Worm (Caenorhabditis elegans) whole organism, L4/young adult: ENCODE data around the gene dec-7.

Experiments used
- W03F9.2 ChIP-seq: fragments of 150-350 bp; optimal IDR thresholded peaks from 2 replicates; lab custom pipeline; 2014; ENCODE audit warnings: missing biosample characterization, missing genetic modification characterization
- dao-5 ChIP-seq: sonication (generic microtip); optimal IDR thresholded peaks from 2 replicates; lab custom pipeline; 2016; ENCODE audit warnings: missing genotype, missing genetic modification characterization, moderate library complexity, missing compliant biosample characterization
- him-1 ChIP-seq: sonication (generic microtip); optimal IDR thresholded peaks from 2 replicates; lab custom pipeline; 2016; ENCODE audit warnings: missing genotype, missing genetic modification reagents, missing genetic modification characterization, missing compliant biosample characterization

The dec-7 gene

ce11 chrIII:9956123-9956522 lies 23.9 kb downstream of the dec-7 start, which contains the start of gene mog-1:
TSS of gene mog-1 (minus strand) at chrIII:9956215.
- TF ChIP-seq dao-5 (tag; lab: Kevin White, UChicago) (no peak), him-1 (tag; lab: Kevin White, UChicago) (no peak), W03F9.2 (tag; lab: Kevin White, UChicago) (peak; percentile 24)

ce11 chrIII:9956665-9957401 lies 24.6 kb downstream of the dec-7 start, which contains the start of gene alx-1:
TSS of gene alx-1 (plus strand) at chrIII:9957351.
- no peak for TF ChIP-seq dao-5 (tag; lab: Kevin White, UChicago)
- TF ChIP-seq W03F9.2 (tag; lab: Kevin White, UChicago) = peak; percentile 19

ce11 chrIII:9963447-9963846 lies 31.2 kb downstream of the dec-7 start:
- TF ChIP-seq dao-5 (tag; lab: Kevin White, UChicago) = no peak
- TF ChIP-seq him-1 (tag; lab: Kevin White, UChicago) = no peak
- no peak for TF ChIP-seq W03F9.2 (tag; lab: Kevin White, UChicago)

- TF ChIP-seq dao-5 (tag; lab: Kevin White, UChicago) (no peak), him-1 (tag; lab: Kevin White, UChicago) (no peak), W03F9.2 (tag; lab: Kevin White, UChicago) (no peak)
These were observed 32.2 kb downstream of the dec-7 start for ce11 chrIII:9964416-9964815.

ce11 chrIII:9965444-9965843 lies 33.2 kb downstream of the dec-7 start:
- TF ChIP-seq W03F9.2 (tag; lab: Kevin White, UChicago) = no peak
- TF ChIP-seq dao-5 (tag; lab: Kevin White, UChicago) = no peak
- TF ChIP-seq him-1 (tag; lab: Kevin White, UChicago) = no peak

ce11 chrIII:9969371-9969770 lies 37.2 kb downstream of the dec-7 start:
- TF ChIP-seq W03F9.2 (tag; lab: Kevin White, UChicago) (no peak), him-1 (tag; lab: Kevin White, UChicago) (no peak), dao-5 (tag; lab: Kevin White, UChicago) (no peak)

ce11 chrIII:9972192-9972811 lies 40.1 kb downstream of the dec-7 start:
- TF ChIP-seq dao-5 (tag; lab: Kevin White, UChicago) = no peak
- TF ChIP-seq him-1 (tag; lab: Kevin White, UChicago) = no peak
- TF ChIP-seq W03F9.2 (tag; lab: Kevin White, UChicago) = no peak

ce11 chrIII:9973765-9974164 lies 41.6 kb downstream of the dec-7 start, which contains the start of gene R10E12.2:
TSS of gene R10E12.2 (minus strand) at chrIII:9973865.
- TF ChIP-seq W03F9.2 (tag; lab: Kevin White, UChicago) (no peak), him-1 (tag; lab: Kevin White, UChicago) (no peak), dao-5 (tag; lab: Kevin White, UChicago) (no peak)

- TF ChIP-seq dao-5 (tag; lab: Kevin White, UChicago) = no peak
- no peak for TF ChIP-seq him-1 (tag; lab: Kevin White, UChicago)
- TF ChIP-seq W03F9.2 (tag; lab: Kevin White, UChicago) = no peak
These were observed 50.0 kb downstream of the dec-7 start for ce11 chrIII:9982119-9982642.

- TF ChIP-seq W03F9.2 (tag; lab: Kevin White, UChicago) (no peak), him-1 (tag; lab: Kevin White, UChicago) (no peak), dao-5 (tag; lab: Kevin White, UChicago) (no peak)
These were observed 52.4 kb downstream of the dec-7 start for ce11 chrIII:9984604-9985003.

ce11 chrIII:9985542-9985941 lies 53.3 kb downstream of the dec-7 start:
- TF ChIP-seq dao-5 (tag; lab: Kevin White, UChicago) = no peak
- no peak for TF ChIP-seq him-1 (tag; lab: Kevin White, UChicago)
- no peak for TF ChIP-seq W03F9.2 (tag; lab: Kevin White, UChicago)

- TF ChIP-seq W03F9.2 (tag; lab: Kevin White, UChicago) (no peak), him-1 (tag; lab: Kevin White, UChicago) (no peak), dao-5 (tag; lab: Kevin White, UChicago) (no peak)
These were observed 54.7 kb downstream of the dec-7 start, which contains the start of gene C05B5.12 for ce11 chrIII:9986827-9987429. TSS of gene C05B5.12 (plus strand) at chrIII:9987379.

ce11 chrIII:9988352-9988751 lies 56.2 kb downstream of the dec-7 start, which contains the start of gene C05B5.1:
TSS of gene C05B5.1 (minus strand) at chrIII:9988452.
- TF ChIP-seq him-1 (tag; lab: Kevin White, UChicago) (no peak), W03F9.2 (tag; lab: Kevin White, UChicago) (no peak), dao-5 (tag; lab: Kevin White, UChicago) (no peak)
